Worm (Caenorhabditis elegans): ENCODE measurements around the gene spt-4.

DNA sequence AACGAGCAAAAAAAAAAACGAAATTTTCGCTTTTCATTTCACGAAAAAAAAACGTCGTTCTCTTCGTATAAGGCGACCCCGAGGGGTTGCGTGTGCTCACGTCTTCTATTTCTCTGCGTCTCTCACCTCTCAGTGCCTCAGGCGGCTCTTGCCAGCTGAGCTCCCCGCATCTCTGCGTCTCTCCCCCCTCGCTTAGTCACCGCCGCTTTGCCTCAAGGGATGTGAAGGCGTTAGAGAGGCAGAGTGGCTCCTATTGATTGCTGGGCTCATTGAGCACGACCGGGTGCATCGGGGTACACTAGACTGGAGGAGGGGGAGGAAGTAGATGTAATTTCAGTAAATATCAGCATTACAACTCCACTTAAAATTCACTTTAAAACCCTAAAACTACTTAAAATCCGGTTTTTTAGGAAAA lies 44.0 kb downstream of the spt-4 start:
- TF ChIP-seq lin-39 (tag; optimal IDR thresholded peaks at IDR 0.05) (no peak), nhr-10 (tag; optimal IDR thresholded peaks at IDR 0.05) (no peak), zag-1 (tag; optimal IDR thresholded peaks at IDR 0.05) (peak; percentile 74), nhr-11 (tag; optimal IDR thresholded peaks at IDR 0.05) (no peak), snpc-4 (tag; optimal IDR thresholded peaks at IDR 0.05) (no peak), nhr-237 (tag; optimal IDR thresholded peaks at IDR 0.05) (no peak), nhr-12 (tag; optimal IDR thresholded peaks at IDR 0.05) (no peak), alr-1 (tag; optimal IDR thresholded peaks at IDR 0.05) (no peak), ztf-4 (tag; optimal IDR thresholded peaks at IDR 0.05) (peak; percentile 47)
